Worm (Caenorhabditis elegans) whole organism, late embryonic: ENCODE results near the gene dnbp-1.

Source experiments
- F13H6.1 ChIP-seq: sonication (generic microtip); optimal IDR thresholded peaks from 2 replicates; lab custom pipeline; 2016; ENCODE audit warnings: missing genetic modification characterization, missing compliant biosample characterization
- K02D7.2 ChIP-seq: sonication (generic microtip); optimal IDR thresholded peaks from 2 replicates; lab custom pipeline; 2017; ENCODE audit warnings: mild to moderate bottlenecking, missing genetic modification characterization, missing compliant biosample characterization
- T23F11.4 ChIP-seq: fragments of 200-800 bp; sonication (Bioruptor generic); optimal IDR thresholded peaks from 2 replicates; lab custom pipeline; 2018; ENCODE audit warnings: mild to moderate bottlenecking, missing genetic modification characterization, missing compliant biosample characterization
- ahr-1 ChIP-seq: sonication (generic microtip); optimal IDR thresholded peaks from 2 replicates; lab custom pipeline; 2016; ENCODE audit warnings: missing genetic modification characterization, missing compliant biosample characterization
- ama-1 ChIP-seq: fragments of 150-350 bp; optimal IDR thresholded peaks from 2 replicates; lab custom pipeline; 2014
- ceh-18 ChIP-seq: sonication (generic microtip); optimal IDR thresholded peaks from 2 replicates; lab custom pipeline; 2016; ENCODE audit warnings: missing genetic modification characterization, missing compliant biosample characterization
- ets-4 ChIP-seq: sonication (generic microtip); optimal IDR thresholded peaks from 2 replicates; lab custom pipeline; 2016; ENCODE audit warnings: missing genetic modification characterization, missing compliant biosample characterization
- npax-4 ChIP-seq: sonication (generic microtip); optimal IDR thresholded peaks from 2 replicates; lab custom pipeline; 2016; ENCODE audit warnings: missing genetic modification characterization, missing compliant biosample characterization
- pag-3 ChIP-seq: sonication (generic microtip); optimal IDR thresholded peaks from 2 replicates; lab custom pipeline; 2016; ENCODE audit warnings: missing compliant biosample characterization, missing genetic modification characterization, borderline replicate concordance
- tbx-2 ChIP-seq: sonication (generic microtip); optimal IDR thresholded peaks from 2 replicates; lab custom pipeline; 2016; ENCODE audit warnings: missing genetic modification characterization, missing compliant biosample characterization

DNA sequence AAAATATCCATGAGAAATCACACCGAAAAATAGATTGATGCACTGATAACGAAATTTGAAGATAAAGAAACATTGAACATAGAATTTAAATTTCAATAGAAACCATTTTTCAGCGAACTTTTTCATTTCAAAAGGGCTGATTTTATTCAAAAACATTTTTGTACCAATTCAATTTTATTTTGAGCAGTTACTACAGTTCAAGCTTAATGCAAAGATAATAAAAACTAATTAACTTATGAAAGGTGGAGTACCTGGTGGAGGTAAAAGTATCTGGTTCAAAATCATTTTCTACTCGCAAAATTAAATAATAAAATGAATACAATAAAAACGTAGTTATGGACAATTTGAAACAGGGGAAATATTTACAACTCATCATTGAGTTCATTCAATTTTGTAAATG is 4.4 kb upstream of the dnbp-1 start, which contains the start of gene tor-2:
- TF ChIP-seq F13H6.1 (tag; lab: Kevin White, UChicago), result no peak
- no peak for TF ChIP-seq npax-4 (tag; lab: Kevin White, UChicago)
- TF ChIP-seq ama-1 (lab: Kevin White, UChicago), result no peak
- no peak for TF ChIP-seq ahr-1
- no peak for TF ChIP-seq T23F11.4 (GFP tag; lab: Kevin White, UChicago)
- TF ChIP-seq ets-4, result no peak
- TF ChIP-seq tbx-2 (tag; lab: Kevin White, UChicago), result no peak
- TF ChIP-seq ceh-18 (tag; lab: Kevin White, UChicago), result no peak
- no peak for TF ChIP-seq pag-3 (tag; lab: Kevin White, UChicago)
- no peak for TF ChIP-seq K02D7.2
